Fruit fly (Drosophila melanogaster) whole organism, embryonic: ENCODE data around the gene PXo.

ENCODE experiments used
- Aef1 ChIP-seq: fragments of 200-800 bp; sonication (Bioruptor generic); IDR thresholded peaks from 3 replicates; pipeline ENCODE4 v1.3.6; 2022; ENCODE audit warnings: missing biosample characterization, missing genetic modification characterization
- CG10543 ChIP-seq: fragments of 200-800 bp; sonication (Bioruptor generic); optimal IDR thresholded peaks from 3 replicates; lab custom pipeline; 2017; ENCODE audit warnings: missing biosample characterization, mild to moderate bottlenecking, missing genetic modification characterization, moderate library complexity
- CG11085 ChIP-seq: fragments of 200-800 bp; sonication (Bioruptor generic); IDR thresholded peaks from 2 replicates; pipeline ENCODE4 v1.3.6; 2022; ENCODE audit warnings: missing biosample characterization, missing genetic modification characterization
- CG11560 ChIP-seq: fragments of 200-800 bp; sonication (Bioruptor generic); IDR thresholded peaks from 3 replicates; pipeline ENCODE4 v1.3.6; 2022; ENCODE audit warnings: missing biosample characterization, missing genetic modification characterization
- CG12071 ChIP-seq: fragments of 200-800 bp; sonication (Bioruptor generic); optimal IDR thresholded peaks from 3 replicates; lab custom pipeline; 2018; ENCODE audit warnings: missing biosample characterization, mild to moderate bottlenecking, missing genetic modification characterization
- CG13424 ChIP-seq: fragments of 200-800 bp; sonication (Bioruptor generic); optimal IDR thresholded peaks from 2 replicates; lab custom pipeline; 2019; ENCODE audit warnings: missing biosample characterization, mild to moderate bottlenecking, missing genetic modification characterization, moderate library complexity
- CG14050 ChIP-seq: fragments of 200-800 bp; sonication (Bioruptor generic); IDR thresholded peaks from 3 replicates; pipeline ENCODE4 v1.3.6; 2022; ENCODE audit warnings: missing biosample characterization, missing genetic modification characterization
- CG15011 ChIP-seq: fragments of 200-800 bp; sonication (Bioruptor generic); optimal IDR thresholded peaks from 3 replicates; lab custom pipeline; 2018; ENCODE audit warnings: missing biosample characterization, mild to moderate bottlenecking, missing genetic modification characterization
- CG1529 ChIP-seq: fragments of 200-800 bp; sonication (Bioruptor generic); optimal IDR thresholded peaks from 3 replicates; lab custom pipeline; 2018; ENCODE audit warnings: missing biosample characterization, missing genetic modification characterization
- CG17328 ChIP-seq: fragments of 200-800 bp; sonication (Bioruptor generic); IDR thresholded peaks from 2 replicates; pipeline ENCODE4 v1.3.6; 2022; ENCODE audit warnings: missing biosample characterization, missing genetic modification characterization
- CG2199 ChIP-seq: fragments of 200-800 bp; sonication (Bioruptor generic); IDR thresholded peaks from 3 replicates; pipeline ENCODE4 v1.3.6; 2022; ENCODE audit warnings: missing biosample characterization, missing genetic modification characterization
- CG30020 ChIP-seq: fragments of 200-800 bp; optimal IDR thresholded peaks from 2 replicates; lab custom pipeline; 2019; ENCODE audit warnings: missing biosample characterization, mild to moderate bottlenecking, missing genetic modification characterization, moderate library complexity
- CG31441 ChIP-seq: fragments of 200-800 bp; sonication (Bioruptor generic); IDR thresholded peaks from 2 replicates; pipeline ENCODE4 v1.3.6; 2022; ENCODE audit warnings: missing biosample characterization, missing genetic modification characterization
- CG34376 ChIP-seq: fragments of 200-800 bp; sonication (Bioruptor generic); optimal IDR thresholded peaks from 2 replicates; lab custom pipeline; 2018; ENCODE audit warnings: missing biosample characterization, mild to moderate bottlenecking, missing genetic modification characterization
- CG3726 ChIP-seq: fragments of 200-800 bp; sonication (Bioruptor generic); IDR thresholded peaks from 3 replicates; pipeline ENCODE4, ENCODE4 v1.3.6; 2022; ENCODE audit warnings: missing biosample characterization, missing genetic modification characterization
- CG6813 ChIP-seq: fragments of 200-800 bp; sonication (Bioruptor generic); optimal IDR thresholded peaks from 2 replicates; lab custom pipeline; 2017; ENCODE audit warnings: missing biosample characterization, missing genetic modification characterization, mild to moderate bottlenecking, moderate library complexity, missing genetic modification reagents
- CG7987 ChIP-seq: fragments of 200-800 bp; sonication (Bioruptor generic); optimal IDR thresholded peaks from 2 replicates; lab custom pipeline; 2018; ENCODE audit warnings: missing biosample characterization, mild to moderate bottlenecking, missing genetic modification characterization, moderate library complexity
- Dad ChIP-seq: fragments of 200-800 bp; sonication (Bioruptor generic); optimal IDR thresholded peaks from 3 replicates; lab custom pipeline; 2016; ENCODE audit warnings: missing biosample characterization, missing genetic modification characterization
- Dref ChIP-seq: fragments of 200-800 bp; sonication (Bioruptor generic); IDR thresholded peaks from 2 replicates; pipeline ENCODE4 v1.3.6; 2022; ENCODE audit warnings: missing biosample characterization, missing genetic modification characterization
- ERR ChIP-seq: fragments of 200-800 bp; sonication (Bioruptor generic); optimal IDR thresholded peaks from 2 replicates; lab custom pipeline; 2016; ENCODE audit warnings: missing biosample characterization, missing genetic modification characterization
- HLH3B ChIP-seq: fragments of 200-800 bp; sonication (Bioruptor generic); IDR thresholded peaks from 2 replicates; pipeline ENCODE4 v1.3.6; 2022; ENCODE audit warnings: missing biosample characterization, missing genetic modification characterization
- MBD-R2 ChIP-seq: fragments of 200-800 bp; sonication (Bioruptor generic); IDR thresholded peaks from 2 replicates; pipeline ENCODE4 v1.3.6; 2022; ENCODE audit warnings: missing biosample characterization, missing genetic modification characterization
- Mad ChIP-seq: fragments of 200-800 bp; sonication (Bioruptor generic); optimal IDR thresholded peaks from 2 replicates; lab custom pipeline; 2016; ENCODE audit warnings: missing biosample characterization, missing genetic modification characterization
- Mes4 ChIP-seq: fragments of 200-800 bp; sonication (Bioruptor generic); optimal IDR thresholded peaks from 2 replicates; lab custom pipeline; 2016; ENCODE audit warnings: missing biosample characterization, missing genetic modification characterization
- Mrtf ChIP-seq: fragments of 200-800 bp; sonication (Bioruptor generic); IDR thresholded peaks from 3 replicates; pipeline ENCODE4 v1.3.6; 2022; ENCODE audit warnings: missing biosample characterization, missing genetic modification characterization
- NK7.1 ChIP-seq: fragments of 200-800 bp; sonication (Bioruptor generic); optimal IDR thresholded peaks from 3 replicates; lab custom pipeline; 2016; ENCODE audit warnings: missing biosample characterization, missing genetic modification characterization
- Ravus ChIP-seq: fragments of 200-800 bp; sonication (Bioruptor generic); IDR thresholded peaks from 2 replicates; pipeline ENCODE4 v1.3.6; 2022; ENCODE audit warnings: missing biosample characterization, missing genetic modification characterization
- Sox100B ChIP-seq: fragments of 200-800 bp; sonication (Bioruptor generic); optimal IDR thresholded peaks from 3 replicates; lab custom pipeline; 2018; ENCODE audit warnings: missing biosample characterization, mild to moderate bottlenecking, missing genetic modification characterization
- Stat92E ChIP-seq, 3 experiments: fragments of >200 bp in 2 of 3; fragments of 200-800 bp in 1 of 3; sonication (Bioruptor generic) in 1 of 3; optimal IDR thresholded peaks; 2 replicates each; lab custom pipeline; 2017 to 2019; ENCODE audit warnings: missing biosample characterization in 3 of 3, missing genetic modification characterization in 3 of 3, mild to moderate bottlenecking in 1 of 3, moderate library complexity in 1 of 3
- ara ChIP-seq: fragments of 200-800 bp; sonication (Bioruptor generic); IDR thresholded peaks from 2 replicates; pipeline ENCODE4 v1.3.6; 2022; ENCODE audit warnings: missing biosample characterization, missing genetic modification characterization
- cato ChIP-seq: fragments of 200-800 bp; sonication (Bioruptor generic); optimal IDR thresholded peaks from 2 replicates; lab custom pipeline; 2016; ENCODE audit warnings: missing biosample characterization, missing genetic modification characterization, borderline replicate concordance
- caup ChIP-seq: fragments of 200-800 bp; sonication (Bioruptor generic); optimal IDR thresholded peaks from 3 replicates; lab custom pipeline; 2017; ENCODE audit warnings: missing biosample characterization, mild to moderate bottlenecking, missing genetic modification characterization, moderate library complexity; ENCODE audit not compliant: severe bottlenecking
- chinmo ChIP-seq: fragments of 200-800 bp; sonication (Bioruptor generic); IDR thresholded peaks from 4 replicates; pipeline ENCODE4 v1.3.6; 2022; ENCODE audit warnings: missing biosample characterization, missing genetic modification characterization; ENCODE audit not compliant: partially characterized antibody
- dm ChIP-seq: fragments of 200-800 bp; sonication (Bioruptor generic); optimal IDR thresholded peaks from 3 replicates; lab custom pipeline; 2016; ENCODE audit warnings: missing biosample characterization, missing genetic modification characterization
- dmrt11E ChIP-seq: fragments of 200-800 bp; sonication (Bioruptor generic); optimal IDR thresholded peaks from 3 replicates; lab custom pipeline; 2018; ENCODE audit warnings: missing biosample characterization, mild to moderate bottlenecking, missing genetic modification characterization, moderate library complexity
- ems ChIP-seq: fragments of 200-800 bp; sonication (Bioruptor generic); optimal IDR thresholded peaks from 3 replicates; lab custom pipeline; 2016; ENCODE audit warnings: missing biosample characterization, missing genetic modification characterization
- exex ChIP-seq: fragments of 200-800 bp; sonication (Bioruptor generic); optimal IDR thresholded peaks from 4 replicates; lab custom pipeline; 2018; ENCODE audit warnings: missing biosample characterization, mild to moderate bottlenecking, missing genetic modification characterization, moderate library complexity
- fu2 ChIP-seq: fragments of 200-800 bp; sonication (Bioruptor generic); optimal IDR thresholded peaks from 2 replicates; lab custom pipeline; 2016; ENCODE audit warnings: missing biosample characterization, missing genetic modification characterization
- gem ChIP-seq: fragments of 200-800 bp; sonication (Bioruptor generic); optimal IDR thresholded peaks from 2 replicates; lab custom pipeline; 2019; ENCODE audit warnings: missing biosample characterization, mild to moderate bottlenecking, missing genetic modification characterization, moderate library complexity
- gsb ChIP-seq: fragments of 200-800 bp; sonication (Bioruptor generic); IDR thresholded peaks from 2 replicates; pipeline ENCODE4 v1.3.6; 2022; ENCODE audit warnings: missing biosample characterization, missing genetic modification characterization
- inv ChIP-seq: fragments of 200-800 bp; sonication (Bioruptor generic); IDR thresholded peaks from 2 replicates; pipeline ENCODE4 v1.3.6; 2022; ENCODE audit warnings: missing biosample characterization, missing genetic modification characterization; ENCODE audit not compliant: partially characterized antibody
- mam ChIP-seq: fragments of 200-800 bp; sonication (Bioruptor generic); optimal IDR thresholded peaks from 3 replicates; lab custom pipeline; 2016; ENCODE audit warnings: missing biosample characterization, missing genetic modification characterization
- nmo ChIP-seq: fragments of 200-800 bp; sonication (Bioruptor generic); optimal IDR thresholded peaks from 2 replicates; lab custom pipeline; 2018; ENCODE audit warnings: missing biosample characterization, mild to moderate bottlenecking, missing genetic modification characterization, moderate library complexity
- oc ChIP-seq: fragments of 200-800 bp; sonication (Bioruptor generic); optimal IDR thresholded peaks from 2 replicates; lab custom pipeline; 2018; ENCODE audit warnings: missing biosample characterization, mild to moderate bottlenecking, missing genetic modification characterization, moderate library complexity
- ranshi ChIP-seq: fragments of 200-800 bp; sonication (Bioruptor generic); IDR thresholded peaks from 2 replicates; pipeline ENCODE4 v1.3.6; 2022; ENCODE audit warnings: missing biosample characterization, missing genetic modification characterization
- shn ChIP-seq: fragments of 200-800 bp; sonication (Bioruptor generic); optimal IDR thresholded peaks from 3 replicates; lab custom pipeline; 2016; ENCODE audit warnings: missing biosample characterization, missing genetic modification characterization
- stwl ChIP-seq: fragments of 200-800 bp; sonication (Bioruptor generic); optimal IDR thresholded peaks from 3 replicates; lab custom pipeline; 2018; ENCODE audit warnings: missing biosample characterization, mild to moderate bottlenecking, missing genetic modification characterization, moderate library complexity
- tup ChIP-seq: fragments of 200-800 bp; sonication (Bioruptor generic); optimal IDR thresholded peaks from 2 replicates; lab custom pipeline; 2016; ENCODE audit warnings: missing biosample characterization, mild to moderate bottlenecking, missing genetic modification characterization, moderate library complexity
- vvl ChIP-seq: fragments of 200-800 bp; sonication (Bioruptor generic); IDR thresholded peaks from 2 replicates; pipeline ENCODE4 v1.3.6; 2022; ENCODE audit warnings: missing biosample characterization, missing genetic modification characterization
- wek ChIP-seq: fragments of 200-800 bp; sonication (Bioruptor generic); optimal IDR thresholded peaks from 3 replicates; lab custom pipeline; 2018; ENCODE audit warnings: missing biosample characterization, mild to moderate bottlenecking, missing genetic modification characterization, moderate library complexity
- zfh1 ChIP-seq: fragments of 200-800 bp; sonication (Bioruptor generic); IDR thresholded peaks from 3 replicates; pipeline ENCODE4 v1.3.6; 2022; ENCODE audit warnings: missing biosample characterization, missing genetic modification characterization

Gene PXo

DNA sequence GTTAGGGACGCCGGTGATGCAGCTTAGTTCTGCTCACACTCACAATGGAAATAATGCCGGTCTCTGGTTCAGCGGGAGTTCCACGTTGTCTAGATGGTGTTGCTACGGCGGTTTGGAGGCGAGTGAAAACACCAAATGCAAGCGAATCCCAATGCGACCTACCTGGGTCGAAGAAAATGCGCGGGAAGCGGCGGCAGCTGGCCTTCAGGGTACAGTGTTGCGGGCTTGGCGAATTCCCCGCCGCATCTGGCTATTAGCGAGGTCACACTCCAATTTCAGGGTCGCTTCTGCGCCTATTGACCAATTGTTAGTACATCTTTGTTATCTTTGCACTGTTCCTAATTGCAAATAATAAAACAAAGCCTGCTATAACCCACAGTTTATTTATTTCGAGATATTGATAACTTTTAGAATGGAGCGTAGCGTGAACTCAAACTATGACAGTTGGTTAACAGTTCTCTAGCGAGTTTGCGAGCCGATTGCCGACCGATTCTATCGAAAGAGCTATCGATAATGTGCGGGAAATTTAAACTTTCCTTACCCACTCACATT, 11.3 kb upstream of the PXo start, which contains the start of gene Rcc1 (continued):
- no peak for TF ChIP-seq tup (GFP tag; lab: Kevin White, UChicago)
- no peak for TF ChIP-seq CG14050 (GFP tag; lab: Robert Waterston, UW)
- TF ChIP-seq oc, result no peak
- no peak for TF ChIP-seq HLH3B (GFP tag; lab: Robert Waterston, UW)
- TF ChIP-seq CG1529 (GFP tag; lab: Kevin White, UChicago), result no peak
- no peak for TF ChIP-seq CG7987
- no peak for TF ChIP-seq ranshi (GFP tag; lab: Robert Waterston, UW)
- TF ChIP-seq cato, result no peak
- no peak for TF ChIP-seq fu2 (GFP tag; lab: Kevin White, UChicago)
- peak; percentile 49 for TF ChIP-seq CG30020 (tag; lab: Kevin White, UChicago)
- peak; percentile 52 for TF ChIP-seq stwl (tag; lab: Kevin White, UChicago)
- no peak for TF ChIP-seq vvl
- no peak for TF ChIP-seq ara
- peak; percentile 56 for TF ChIP-seq dm (GFP tag; lab: Kevin White, UChicago)
- TF ChIP-seq chinmo (GFP tag; lab: Robert Waterston, UW), result 0 out of 4 replicates have a peak, but pooled peaks have one; percentile 69
- TF ChIP-seq CG11085 (GFP tag; lab: Robert Waterston, UW), result no peak
- TF ChIP-seq mam (GFP tag; lab: Kevin White, UChicago), result no peak
- TF ChIP-seq inv (GFP tag; lab: Robert Waterston, UW), result peak; percentile 54
- TF ChIP-seq CG31441 (GFP tag; lab: Robert Waterston, UW), result no peak
- no peak for TF ChIP-seq gem (tag; lab: Kevin White, UChicago)
- TF ChIP-seq Stat92E (GFP tag; optimal IDR thresholded peaks at IDR 0.05; lab: Kevin White, UChicago), result peak in 1 of 3 experiments; percentile 4
- TF ChIP-seq Mes4 (GFP tag; lab: Kevin White, UChicago), result no peak
- peak; percentile 0 for TF ChIP-seq Mad (GFP tag; lab: Kevin White, UChicago)
- TF ChIP-seq dmrt11E (tag; lab: Kevin White, UChicago), result peak; percentile 24
- TF ChIP-seq Sox100B (GFP tag; lab: Kevin White, UChicago), result no peak
- TF ChIP-seq Dref (GFP tag; lab: Robert Waterston, UW), result peak; percentile 73
- TF ChIP-seq Aef1, result no peak
- TF ChIP-seq CG34376 (GFP tag; lab: Kevin White, UChicago), result no peak
- no peak for TF ChIP-seq CG12071 (GFP tag; lab: Kevin White, UChicago)
- no peak for TF ChIP-seq CG15011 (GFP tag; lab: Kevin White, UChicago)
- TF ChIP-seq CG6813, result no peak
- no peak for TF ChIP-seq exex (tag; lab: Kevin White, UChicago)
- TF ChIP-seq gsb (GFP tag; lab: Robert Waterston, UW), result no peak
- no peak for TF ChIP-seq CG3726 (GFP tag; lab: Robert Waterston, UW)
- TF ChIP-seq CG2199 (GFP tag; lab: Robert Waterston, UW), result no peak
- 0 out of 2 replicates have a peak, but pooled peaks have one; percentile 12 for TF ChIP-seq CG17328 (GFP tag; lab: Robert Waterston, UW)
- no peak for TF ChIP-seq caup (GFP tag; lab: Kevin White, UChicago)
- peak; percentile 58 for TF ChIP-seq shn (GFP tag; lab: Kevin White, UChicago)
- no peak for TF ChIP-seq wek (GFP tag; lab: Kevin White, UChicago)
- peak; percentile 72 for TF ChIP-seq MBD-R2 (GFP tag; lab: Robert Waterston, UW)
- TF ChIP-seq Ravus (GFP tag; lab: Robert Waterston, UW), result no peak
- no peak for TF ChIP-seq Mrtf (GFP tag; lab: Robert Waterston, UW)
- TF ChIP-seq CG13424 (tag; lab: Kevin White, UChicago), result no peak
- TF ChIP-seq CG11560 (tag; lab: Robert Waterston, UW), result no peak
- TF ChIP-seq nmo (GFP tag; lab: Kevin White, UChicago), result peak; percentile 74
- TF ChIP-seq CG10543 (GFP tag; lab: Kevin White, UChicago), result no peak
- peak; percentile 43 for TF ChIP-seq ERR (GFP tag; lab: Kevin White, UChicago)
- TF ChIP-seq Dad, result no peak
- TF ChIP-seq NK7.1 (GFP tag; lab: Kevin White, UChicago), result no peak
- no peak for TF ChIP-seq ems (GFP tag; lab: Kevin White, UChicago)
- TF ChIP-seq zfh1, result no peak
